Worm (Caenorhabditis elegans) whole organism, L2 larva: Measurements from ENCODE around the gene pgp-5.

Source experiments
- C34F6.9 ChIP-seq: fragments of 150-350 bp; optimal IDR thresholded peaks from 2 replicates; lab custom pipeline; 2014; ENCODE audit warnings: missing biosample characterization, missing genetic modification characterization
- F13H6.1 ChIP-seq: sonication (generic microtip); optimal IDR thresholded peaks from 2 replicates; lab custom pipeline; 2016; ENCODE audit warnings: missing genetic modification characterization, missing compliant biosample characterization
- R02D3.7 ChIP-seq: fragments of 150-350 bp; optimal IDR thresholded peaks from 2 replicates; lab custom pipeline; 2014; ENCODE audit warnings: missing biosample characterization, missing genetic modification characterization
- Y55F3AM.14 ChIP-seq: fragments of 200-800 bp; sonication (Bioruptor generic); optimal IDR thresholded peaks from 2 replicates; lab custom pipeline; 2018; ENCODE audit warnings: mild to moderate bottlenecking, missing genetic modification characterization, missing compliant biosample characterization
- ZK546.5 ChIP-seq: sonication (generic microtip); optimal IDR thresholded peaks from 2 replicates; lab custom pipeline; 2017; ENCODE audit warnings: missing biosample characterization, missing genetic modification characterization
- alr-1 ChIP-seq: fragments of 150-350 bp; optimal IDR thresholded peaks from 2 replicates; lab custom pipeline; 2014; ENCODE audit warnings: missing biosample characterization, missing genetic modification characterization
- aly-2 ChIP-seq: fragments of 150-350 bp; optimal IDR thresholded peaks from 2 replicates; lab custom pipeline; 2014; ENCODE audit warnings: missing biosample characterization, missing genetic modification characterization
- ama-1 ChIP-seq: fragments of 150-350 bp; optimal IDR thresholded peaks from 2 replicates; lab custom pipeline; 2018; ENCODE audit warnings: inconsistent platforms
- blmp-1 ChIP-seq: sonication (generic microtip); optimal IDR thresholded peaks from 2 replicates; lab custom pipeline; 2017; ENCODE audit warnings: missing genetic modification characterization, mild to moderate bottlenecking, missing compliant biosample characterization, antibody characterized with exemption, moderate library complexity; ENCODE audit not compliant: insufficient read depth
- ceh-16 ChIP-seq: fragments of 150-350 bp; optimal IDR thresholded peaks from 2 replicates; lab custom pipeline; 2014; ENCODE audit warnings: missing biosample characterization, missing genetic modification characterization
- crh-2 ChIP-seq: sonication (generic microtip); optimal IDR thresholded peaks from 2 replicates; lab custom pipeline; 2017; ENCODE audit warnings: missing biosample characterization, missing genetic modification characterization
- dmd-4 ChIP-seq: sonication (generic microtip); optimal IDR thresholded peaks from 2 replicates; lab custom pipeline; 2017; ENCODE audit warnings: missing biosample characterization, missing genetic modification characterization
- egl-27 ChIP-seq: sonication (generic microtip); optimal IDR thresholded peaks from 3 replicates; lab custom pipeline; 2017; ENCODE audit warnings: missing biosample characterization, missing genetic modification reagents, missing genetic modification characterization
- elt-1 ChIP-seq: fragments of 150-350 bp; optimal IDR thresholded peaks from 2 replicates; lab custom pipeline; 2014; ENCODE audit warnings: missing biosample characterization, missing genetic modification characterization
- elt-3 ChIP-seq: sonication (generic microtip); optimal IDR thresholded peaks from 2 replicates; lab custom pipeline; 2017; ENCODE audit warnings: missing biosample characterization, missing genetic modification characterization
- fos-1 ChIP-seq: fragments of 150-350 bp; optimal IDR thresholded peaks from 2 replicates; lab custom pipeline; 2014; ENCODE audit warnings: missing biosample characterization, missing genetic modification characterization
- gmeb-1 ChIP-seq: fragments of 150-350 bp; optimal IDR thresholded peaks from 2 replicates; lab custom pipeline; 2014; ENCODE audit warnings: missing biosample characterization, missing genetic modification characterization
- lin-11 ChIP-seq: fragments of 150-350 bp; sonication (generic microtip); optimal IDR thresholded peaks from 2 replicates; lab custom pipeline; 2014; ENCODE audit warnings: missing biosample characterization, missing genetic modification characterization, inconsistent platforms, mixed read lengths
- lin-13 ChIP-seq: fragments of 150-350 bp; optimal IDR thresholded peaks from 2 replicates; lab custom pipeline; 2014; ENCODE audit warnings: missing biosample characterization, missing genetic modification reagents, missing genetic modification characterization
- lin-39 ChIP-seq: fragments of 150-350 bp; optimal IDR thresholded peaks from 2 replicates; lab custom pipeline; 2014; ENCODE audit warnings: missing biosample characterization, missing genetic modification reagents, missing genetic modification characterization
- lsy-2 ChIP-seq, 2 experiments: fragments of 150-350 bp in 1 of 2; sonication (generic microtip) in 1 of 2; optimal IDR thresholded peaks; 2 replicates each; lab custom pipeline; 2014 to 2017; ENCODE audit warnings: missing biosample characterization in 2 of 2, missing genetic modification characterization in 2 of 2
- mab-5 ChIP-seq: fragments of 150-350 bp; optimal IDR thresholded peaks from 2 replicates; lab custom pipeline; 2014; ENCODE audit warnings: missing biosample characterization, missing genetic modification characterization
- mbf-1 ChIP-seq: sonication (generic microtip); optimal IDR thresholded peaks from 2 replicates; lab custom pipeline; 2017; ENCODE audit warnings: missing biosample characterization, missing genetic modification characterization
- mdl-1 ChIP-seq, 2 experiments: fragments of 150-350 bp in 1 of 2; sonication (generic microtip) in 1 of 2; optimal IDR thresholded peaks; 2 replicates each; lab custom pipeline; 2017; ENCODE audit warnings: missing biosample characterization in 2 of 2, missing genetic modification characterization in 2 of 2
- nhr-10 ChIP-seq: sonication (generic microtip); optimal IDR thresholded peaks from 2 replicates; lab custom pipeline; 2017; ENCODE audit warnings: missing biosample characterization, missing genetic modification characterization
- nhr-11 ChIP-seq: fragments of 150-350 bp; optimal IDR thresholded peaks from 2 replicates; lab custom pipeline; 2014; ENCODE audit warnings: missing biosample characterization, missing genetic modification characterization
- nhr-12 ChIP-seq: fragments of 150-350 bp; optimal IDR thresholded peaks from 2 replicates; lab custom pipeline; 2014; ENCODE audit warnings: missing biosample characterization, missing genetic modification characterization
- nhr-129 ChIP-seq: fragments of 150-350 bp; optimal IDR thresholded peaks from 2 replicates; lab custom pipeline; 2014; ENCODE audit warnings: missing biosample characterization, missing genetic modification characterization
- nhr-21 ChIP-seq: fragments of 150-350 bp; optimal IDR thresholded peaks from 2 replicates; lab custom pipeline; 2014; ENCODE audit warnings: missing biosample characterization, missing genetic modification characterization
- nhr-23 ChIP-seq: fragments of 150-350 bp; optimal IDR thresholded peaks from 2 replicates; lab custom pipeline; 2014; ENCODE audit warnings: missing biosample characterization, missing genetic modification reagents, missing genetic modification characterization
- nhr-237 ChIP-seq: fragments of 150-350 bp; optimal IDR thresholded peaks from 2 replicates; lab custom pipeline; 2014; ENCODE audit warnings: missing biosample characterization, missing genetic modification characterization
- nhr-25 ChIP-seq: fragments of 150-350 bp; sonication (generic microtip); optimal IDR thresholded peaks from 3 replicates; lab custom pipeline; 2014; ENCODE audit warnings: missing biosample characterization, missing genetic modification characterization
- nhr-6 ChIP-seq: fragments of 150-350 bp; optimal IDR thresholded peaks from 2 replicates; lab custom pipeline; 2014; ENCODE audit warnings: missing biosample characterization, missing genetic modification characterization
- peb-1 ChIP-seq: fragments of 150-350 bp; optimal IDR thresholded peaks from 2 replicates; lab custom pipeline; 2014; ENCODE audit warnings: missing biosample characterization, missing genetic modification characterization
- sem-4 ChIP-seq: fragments of 150-350 bp; optimal IDR thresholded peaks from 2 replicates; lab custom pipeline; 2014; ENCODE audit warnings: missing biosample characterization, missing genetic modification reagents, missing genetic modification characterization
- skn-1 ChIP-seq: sonication (generic microtip); optimal IDR thresholded peaks from 2 replicates; lab custom pipeline; 2017; ENCODE audit warnings: missing biosample characterization, missing genetic modification characterization
- sma-3 ChIP-seq: sonication (generic microtip); optimal IDR thresholded peaks from 2 replicates; lab custom pipeline; 2016; ENCODE audit warnings: missing genetic modification reagents, missing genetic modification characterization, missing compliant biosample characterization
- sma-9 ChIP-seq, 2 experiments: fragments of 150-350 bp in 1 of 2; sonication (generic microtip) in 1 of 2; optimal IDR thresholded peaks; 2 replicates each; lab custom pipeline; 2014 to 2016; ENCODE audit warnings: missing genetic modification characterization in 2 of 2, mild to moderate bottlenecking in 1 of 2, missing biosample characterization in 1 of 2, missing compliant biosample characterization in 1 of 2, missing genetic modification reagents in 1 of 2, moderate library complexity in 1 of 2
- snpc-4 ChIP-seq: fragments of 150-350 bp; optimal IDR thresholded peaks from 2 replicates; lab custom pipeline; 2014; ENCODE audit warnings: missing biosample characterization, missing genetic modification characterization
- unc-39 ChIP-seq: fragments of 150-350 bp; optimal IDR thresholded peaks from 2 replicates; lab custom pipeline; 2014; ENCODE audit warnings: missing biosample characterization, missing genetic modification characterization
- unc-55 ChIP-seq: fragments of 150-350 bp; sonication (generic microtip); optimal IDR thresholded peaks from 3 replicates; lab custom pipeline; 2014; ENCODE audit warnings: missing biosample characterization, missing genetic modification reagents, missing genetic modification characterization
- zag-1 ChIP-seq: fragments of 150-350 bp; optimal IDR thresholded peaks from 2 replicates; lab custom pipeline; 2014; ENCODE audit warnings: missing biosample characterization, missing genetic modification characterization
- ztf-1 ChIP-seq: fragments of 200-800 bp; sonication (Bioruptor generic); conservative IDR thresholded peaks from 2 replicates; pipeline ENCODE4 v1.3.6; 2022; ENCODE audit warnings: missing genetic modification characterization, missing compliant biosample characterization
- ztf-11 ChIP-seq: sonication (generic microtip); optimal IDR thresholded peaks from 2 replicates; lab custom pipeline; 2017; ENCODE audit warnings: missing biosample characterization, missing genetic modification characterization
- ztf-4 ChIP-seq: fragments of 150-350 bp; optimal IDR thresholded peaks from 2 replicates; lab custom pipeline; 2014; ENCODE audit warnings: missing biosample characterization, missing genetic modification characterization

The pgp-5 gene

ce11 chrX:10901766-10902165 lies 42.7 kb upstream of the pgp-5 start (continued):
- no peak for TF ChIP-seq mab-5 (tag; lab: Kevin White, UChicago)
- no peak for TF ChIP-seq nhr-25 (tag; lab: Kevin White, UChicago)
- TF ChIP-seq nhr-237 (tag; lab: Kevin White, UChicago), result no peak

- TF ChIP-seq nhr-25 (tag; lab: Kevin White, UChicago) (peak; percentile 9), nhr-6 (tag; lab: Kevin White, UChicago) (peak; percentile 64), Y55F3AM.14 (GFP tag; lab: Kevin White, UChicago) (no peak), snpc-4 (tag; lab: Kevin White, UChicago) (peak; percentile 36), egl-27 (tag; lab: Kevin White, UChicago) (peak; percentile 41), nhr-23 (tag; lab: Kevin White, UChicago) (no peak), lin-11 (tag; lab: Kevin White, UChicago) (no peak), mbf-1 (tag; lab: Kevin White, UChicago) (no peak), lin-13 (GFP tag; lab: Kevin White, UChicago) (peak; percentile 31), F13H6.1 (tag; lab: Kevin White, UChicago) (peak; percentile 80), dmd-4 (no peak), mab-5 (tag; lab: Kevin White, UChicago) (peak; percentile 50), zag-1 (peak; percentile 29), nhr-237 (tag; lab: Kevin White, UChicago) (no peak), crh-2 (peak; percentile 44), C34F6.9 (tag; lab: Kevin White, UChicago) (peak; percentile 88), nhr-129 (tag; lab: Kevin White, UChicago) (peak; percentile 93), nhr-11 (tag; lab: Kevin White, UChicago) (no peak), nhr-21 (tag; lab: Kevin White, UChicago) (peak; percentile 66), aly-2 (tag; lab: Kevin White, UChicago) (no peak), sem-4 (peak; percentile 17), ztf-4 (tag; lab: Kevin White, UChicago) (no peak), sma-9 (GFP tag; optimal IDR thresholded peaks at IDR 0.05; lab: Kevin White, UChicago) (peak; percentile 88), sma-9 (tag; optimal IDR thresholded peaks at IDR 0.05; lab: Kevin White, UChicago) (no peak), blmp-1 (tag; lab: Kevin White, UChicago) (peak; percentile 15), fos-1 (peak; percentile 45), unc-55 (GFP tag; lab: Kevin White, UChicago) (peak; percentile 83), lsy-2 (tag; optimal IDR thresholded peaks at IDR 0.05; lab: Kevin White, UChicago) (peak; percentile 18 to 66), sma-3 (GFP tag; lab: Kevin White, UChicago) (no peak), mdl-1 (tag; optimal IDR thresholded peaks at IDR 0.05; lab: Kevin White, UChicago) (peak; percentile 15 to 70)
Observed at ce11 chrX:10900952-10901351, 41.9 kb upstream of the pgp-5 start.

- no peak for TF ChIP-seq nhr-237 (tag; lab: Kevin White, UChicago)
- no peak for TF ChIP-seq blmp-1 (tag; lab: Kevin White, UChicago)
- no peak for TF ChIP-seq snpc-4 (tag; lab: Kevin White, UChicago)
- TF ChIP-seq mab-5 (tag; lab: Kevin White, UChicago), result no peak
- peak; percentile 72 for TF ChIP-seq nhr-129 (tag; lab: Kevin White, UChicago)
- no peak for TF ChIP-seq crh-2
- TF ChIP-seq ama-1 (lab: Kevin White, UChicago), result no peak
- no peak for TF ChIP-seq R02D3.7 (tag; lab: Kevin White, UChicago)
- peak; percentile 4 for TF ChIP-seq lin-13 (GFP tag; lab: Kevin White, UChicago)
- TF ChIP-seq nhr-12 (tag; lab: Kevin White, UChicago), result no peak
- no peak for TF ChIP-seq nhr-10 (tag; lab: Kevin White, UChicago)
- no peak for TF ChIP-seq skn-1 (tag; lab: Kevin White, UChicago)
- no peak for TF ChIP-seq gmeb-1
- no peak for TF ChIP-seq egl-27 (tag; lab: Kevin White, UChicago)
- no peak for TF ChIP-seq lin-39
- peak; percentile 38 for TF ChIP-seq nhr-25 (tag; lab: Kevin White, UChicago)
- TF ChIP-seq peb-1 (tag; lab: Kevin White, UChicago), result no peak
- no peak for TF ChIP-seq nhr-11 (tag; lab: Kevin White, UChicago)
- no peak for TF ChIP-seq ztf-1
- TF ChIP-seq aly-2 (tag; lab: Kevin White, UChicago), result no peak
- no peak for TF ChIP-seq nhr-6 (tag; lab: Kevin White, UChicago)
- no peak for TF ChIP-seq nhr-23 (tag; lab: Kevin White, UChicago)
- no peak for TF ChIP-seq unc-39
- no peak for TF ChIP-seq ceh-16 (tag; lab: Kevin White, UChicago)
- no peak for TF ChIP-seq elt-3 (tag; lab: Kevin White, UChicago)
- TF ChIP-seq lsy-2 (tag; optimal IDR thresholded peaks at IDR 0.05; lab: Kevin White, UChicago), result peak in 1 of 2 experiments; percentile 47
- no peak for TF ChIP-seq ZK546.5 (tag; lab: Kevin White, UChicago)
- TF ChIP-seq sem-4, result peak; percentile 3
- peak; percentile 45 for TF ChIP-seq F13H6.1 (tag; lab: Kevin White, UChicago)
- no peak for TF ChIP-seq elt-1 (tag; lab: Kevin White, UChicago)
- no peak for TF ChIP-seq mbf-1 (tag; lab: Kevin White, UChicago)
- no peak for TF ChIP-seq unc-55 (GFP tag; lab: Kevin White, UChicago)
- peak; percentile 35 for TF ChIP-seq C34F6.9 (tag; lab: Kevin White, UChicago)
- TF ChIP-seq sma-9 (GFP tag; optimal IDR thresholded peaks at IDR 0.05; lab: Kevin White, UChicago), result peak; percentile 45
- no peak for TF ChIP-seq sma-9 (tag; optimal IDR thresholded peaks at IDR 0.05; lab: Kevin White, UChicago)
- TF ChIP-seq alr-1 (tag; lab: Kevin White, UChicago), result no peak
- no peak for TF ChIP-seq ztf-11
Observed at ce11 chrX:10900079-10900724, 41.1 kb upstream of the pgp-5 start, which contains the start of gene suca-1. Gene suca-1, minus strand, starts transcription at chrX:10900114.
